Worm (Caenorhabditis elegans): ENCODE measurements around the gene cest-35.1.

DNA sequence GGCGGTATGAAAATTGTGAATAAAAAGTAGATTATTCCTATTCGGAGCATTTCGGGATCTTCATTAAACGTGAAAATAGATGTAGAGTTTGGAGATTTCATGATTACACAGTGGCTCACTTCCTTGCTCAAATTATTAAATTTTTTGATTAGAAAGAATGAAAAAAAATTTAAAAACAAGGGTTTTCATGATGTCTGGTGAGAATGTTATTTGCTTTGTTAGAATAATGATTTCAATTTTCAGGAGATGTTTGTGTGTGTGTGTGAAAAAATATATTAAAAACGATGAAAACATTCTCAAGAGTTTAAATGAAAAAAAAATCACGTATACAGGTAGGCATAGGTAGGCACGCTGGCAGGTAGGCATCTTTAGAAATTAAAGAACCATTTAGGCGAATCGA, 9.1 kb upstream of the cest-35.1 start, which contains the start of gene srt-68:
- no peak for TF ChIP-seq ama-1 (optimal IDR thresholded peaks at IDR 0.05)
- TF ChIP-seq jun-1 (tag; optimal IDR thresholded peaks at IDR 0.05), result no peak
- no peak for TF ChIP-seq elt-2 (tag; optimal IDR thresholded peaks at IDR 0.05)
- no peak for TF ChIP-seq hlh-17 (GFP tag; optimal IDR thresholded peaks at IDR 0.05; ENCODE audit: borderline replicate concordance)
- TF ChIP-seq pag-3 (tag; optimal IDR thresholded peaks at IDR 0.05; ENCODE audit: borderline replicate concordance, insufficient read depth), result no peak
- no peak for TF ChIP-seq ets-5 (GFP tag; IDR thresholded peaks at IDR 0.05)
- TF ChIP-seq hpl-2 (GFP tag; optimal IDR thresholded peaks at IDR 0.05), result no peak
- no peak for TF ChIP-seq pqm-1 (tag; optimal IDR thresholded peaks at IDR 0.05)
- TF ChIP-seq C16A3.4 (tag; optimal IDR thresholded peaks at IDR 0.05), result no peak
- no peak for TF ChIP-seq nhr-28 (tag; optimal IDR thresholded peaks at IDR 0.05)
- no peak for TF ChIP-seq ztf-11 (tag; optimal IDR thresholded peaks at IDR 0.05)

Measured in whole organism, L1 larva.